Worm (Caenorhabditis elegans) whole organism, L1 larva: Measurements from ENCODE around the gene Y41D4B.14.
A peak's percentile ranks its signal among the peaks of the same experiment; 100 is the strongest.

ENCODE experiments used
- C34B4.2 ChIP-seq: sonication (generic microtip); optimal IDR thresholded peaks from 2 replicates; lab custom pipeline; 2017; ENCODE audit warnings: mild to moderate bottlenecking, missing genetic modification characterization, missing compliant biosample characterization
- ama-1 ChIP-seq: fragments of 150-350 bp; optimal IDR thresholded peaks from 2 replicates; lab custom pipeline; 2014
- ces-1 ChIP-seq: fragments of 150-350 bp; optimal IDR thresholded peaks from 2 replicates; lab custom pipeline; 2014; ENCODE audit warnings: missing biosample characterization, missing genetic modification reagents, missing genetic modification characterization
- dpl-1 ChIP-seq, 3 experiments: fragments of 150-350 bp in 2 of 3; sonication (generic microtip) in 1 of 3; optimal IDR thresholded peaks; 2 replicates each; lab custom pipeline; 2014 to 2017; ENCODE audit warnings: missing biosample characterization in 3 of 3, missing genetic modification characterization in 3 of 3, missing genetic modification reagents in 3 of 3
- efl-3 ChIP-seq: fragments of 200-800 bp; sonication (Bioruptor generic); optimal IDR thresholded peaks from 2 replicates; lab custom pipeline; 2018; ENCODE audit warnings: mild to moderate bottlenecking, missing genetic modification characterization, missing compliant biosample characterization
- egl-27 ChIP-seq, 2 experiments: fragments of 150-350 bp in 1 of 2; sonication (generic microtip); optimal IDR thresholded peaks; 3 replicates each; lab custom pipeline; 2017 to 2018; ENCODE audit warnings: missing biosample characterization in 2 of 2, missing genetic modification characterization in 2 of 2, missing genetic modification reagents in 2 of 2
- fos-1 ChIP-seq: fragments of 150-350 bp; optimal IDR thresholded peaks from 2 replicates; lab custom pipeline; 2014; ENCODE audit warnings: missing biosample characterization, missing genetic modification characterization
- lsy-2 ChIP-seq, 2 experiments: fragments of 150-350 bp; optimal IDR thresholded peaks; 2 replicates each; lab custom pipeline; 2014; ENCODE audit warnings: missing biosample characterization in 2 of 2, missing genetic modification characterization in 2 of 2
- nhr-11 ChIP-seq: fragments of 150-350 bp; optimal IDR thresholded peaks from 2 replicates; lab custom pipeline; 2014; ENCODE audit warnings: missing biosample characterization, missing genetic modification characterization
- nhr-84 ChIP-seq: sonication (generic microtip); optimal IDR thresholded peaks from 2 replicates; lab custom pipeline; 2017; ENCODE audit warnings: missing biosample characterization, missing genetic modification characterization
- rnt-1 ChIP-seq: sonication (generic microtip); optimal IDR thresholded peaks from 2 replicates; lab custom pipeline; 2016; ENCODE audit warnings: mild to moderate bottlenecking, missing genetic modification characterization, moderate library complexity, missing compliant biosample characterization
- snpc-4 ChIP-seq: fragments of 150-350 bp; optimal IDR thresholded peaks from 2 replicates; lab custom pipeline; 2014; ENCODE audit warnings: missing biosample characterization, missing genetic modification characterization
- sox-4 ChIP-seq: sonication (generic microtip); optimal IDR thresholded peaks from 2 replicates; lab custom pipeline; 2016; ENCODE audit warnings: missing genetic modification characterization, missing compliant biosample characterization
- unc-62 ChIP-seq: fragments of 150-350 bp; optimal IDR thresholded peaks from 2 replicates; lab custom pipeline; 2014; ENCODE audit warnings: missing biosample characterization, missing genetic modification reagents, missing genetic modification characterization

- TF ChIP-seq lsy-2 (tag; optimal IDR thresholded peaks at IDR 0.05; lab: Kevin White, UChicago) (no peak), fos-1 (tag; lab: Kevin White, UChicago) (no peak), egl-27 (tag; optimal IDR thresholded peaks at IDR 0.05; lab: Kevin White, UChicago) (no peak), unc-62 (no peak), C34B4.2 (no peak), nhr-11 (tag; lab: Kevin White, UChicago) (no peak), nhr-84 (tag; lab: Kevin White, UChicago) (no peak), ama-1 (peak; percentile 82), rnt-1 (tag; lab: Kevin White, UChicago) (peak; percentile 2), ces-1 (GFP tag; lab: Kevin White, UChicago) (no peak), efl-3 (GFP tag; lab: Kevin White, UChicago) (no peak), sox-4 (no peak), dpl-1 (GFP tag; optimal IDR thresholded peaks at IDR 0.05; lab: Kevin White, UChicago) (no peak), snpc-4 (tag; lab: Kevin White, UChicago) (no peak)
These were observed 27.4 kb upstream of the Y41D4B.14 start for ce11 chrIV:1549095-1550093.
